Worm (Caenorhabditis elegans): ENCODE results near the gene dct-8.

DNA sequence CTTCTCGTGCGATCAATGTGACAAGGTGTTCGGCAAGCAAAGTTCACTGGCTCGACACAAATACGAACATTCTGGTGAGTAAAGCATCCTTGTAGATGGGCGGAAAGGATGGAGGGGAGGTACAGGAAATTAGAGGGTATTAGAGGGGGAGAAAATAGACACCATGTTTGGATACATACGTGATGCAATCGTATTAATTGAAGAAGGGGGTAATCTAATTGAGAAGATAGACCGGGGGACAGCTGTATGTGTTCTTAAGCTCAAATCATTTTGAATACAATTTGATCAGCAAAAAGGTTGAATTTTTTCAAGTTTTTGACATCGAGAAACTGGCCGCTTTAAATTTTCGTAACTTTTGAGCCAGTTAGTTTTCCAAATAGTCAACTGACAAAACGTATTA lies 34.5 kb upstream of the dct-8 start:
- TF ChIP-seq ztf-23 (GFP tag; IDR thresholded peaks at IDR 0.05) (no peak), flt-1 (GFP tag; IDR thresholded peaks at IDR 0.05) (no peak), tab-1 (GFP tag; IDR thresholded peaks at IDR 0.05) (no peak), T22C8.4 (GFP tag; IDR thresholded peaks at IDR 0.05) (no peak), ztf-29 (GFP tag; IDR thresholded peaks at IDR 0.05) (no peak), med-1 (GFP tag; optimal IDR thresholded peaks at IDR 0.05; ENCODE audit: insufficient read depth) (no peak), klf-2 (GFP tag; conservative IDR thresholded peaks at IDR 0.05) (no peak), ref-1 (GFP tag; conservative IDR thresholded peaks at IDR 0.05) (no peak), cog-1 (tag; optimal IDR thresholded peaks at IDR 0.05) (no peak)
